Worm (Caenorhabditis elegans): ENCODE measurements around the gene Y70C5C.1.

Gene Y70C5C.1

DNA sequence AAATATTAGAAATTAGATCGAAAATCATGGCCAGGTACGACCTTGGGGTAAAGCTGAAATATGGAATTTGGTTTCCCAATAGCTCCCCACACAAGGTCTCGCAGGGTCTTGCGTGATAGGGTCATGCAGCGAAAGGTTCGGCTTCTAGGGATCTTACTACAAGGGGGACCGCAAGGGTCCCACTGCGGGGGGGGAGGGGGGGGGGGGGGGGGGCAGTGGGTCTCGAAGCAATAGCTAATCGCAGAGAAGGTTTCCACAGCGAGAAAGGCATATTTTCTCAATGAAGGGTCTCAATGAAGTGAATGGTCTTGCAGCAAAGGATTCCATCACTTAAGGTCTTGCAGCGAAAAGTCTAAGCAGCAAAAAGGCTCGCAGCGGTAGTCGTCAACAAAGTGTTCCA is 7.0 kb upstream of the Y70C5C.1 start:
- TF ChIP-seq madf-5 (GFP tag; IDR thresholded peaks at IDR 0.05), result no peak
- no peak for TF ChIP-seq zip-11 (GFP tag; IDR thresholded peaks at IDR 0.05)
- TF ChIP-seq mdl-1 (tag; optimal IDR thresholded peaks at IDR 0.05), result no peak
- TF ChIP-seq set-16 (GFP tag; IDR thresholded peaks at IDR 0.05), result peak; percentile 92
- TF ChIP-seq spr-1 (tag; optimal IDR thresholded peaks at IDR 0.05), result no peak

DNA sequence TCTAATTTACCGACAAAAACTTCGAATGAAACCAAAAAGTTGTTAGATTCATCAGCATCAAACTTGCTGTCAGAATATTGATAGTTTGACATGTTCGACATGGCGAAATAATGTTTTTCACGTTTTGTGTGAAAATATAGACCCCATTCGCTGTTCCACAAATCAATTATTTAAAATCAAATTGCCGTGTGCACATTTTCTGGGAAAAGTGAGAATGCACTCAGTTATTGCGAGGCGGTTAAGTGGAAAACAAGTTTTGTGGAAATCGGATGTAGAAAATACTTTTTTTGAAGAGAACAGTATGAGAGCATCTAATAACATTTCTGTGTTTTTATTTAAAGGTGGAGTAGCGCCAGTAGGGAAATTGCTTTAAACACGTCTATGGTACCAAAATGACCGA is 6.3 kb upstream of the Y70C5C.1 start, which contains the start of gene srw-42:
Gene srw-42 (minus strand): TSS at position 101 of the 400 bp plus-strand sequence.
- TF ChIP-seq ceh-32 (tag; optimal IDR thresholded peaks at IDR 0.05; ENCODE audit: poor library complexity), result no peak
- no peak for TF ChIP-seq nhr-77 (tag; optimal IDR thresholded peaks at IDR 0.05)
- no peak for TF ChIP-seq daf-12 (tag; optimal IDR thresholded peaks at IDR 0.05)
- TF ChIP-seq daf-16 (GFP tag; optimal IDR thresholded peaks at IDR 0.05), result no peak
- TF ChIP-seq daf-16 (tag; optimal IDR thresholded peaks at IDR 0.05), result no peak
- TF ChIP-seq mdt-29 (GFP tag; IDR thresholded peaks at IDR 0.05), result no peak
- TF ChIP-seq arid-1 (GFP tag; conservative IDR thresholded peaks at IDR 0.05), result no peak
- TF ChIP-seq ceh-20 (GFP tag; IDR thresholded peaks at IDR 0.05), result no peak

DNA sequence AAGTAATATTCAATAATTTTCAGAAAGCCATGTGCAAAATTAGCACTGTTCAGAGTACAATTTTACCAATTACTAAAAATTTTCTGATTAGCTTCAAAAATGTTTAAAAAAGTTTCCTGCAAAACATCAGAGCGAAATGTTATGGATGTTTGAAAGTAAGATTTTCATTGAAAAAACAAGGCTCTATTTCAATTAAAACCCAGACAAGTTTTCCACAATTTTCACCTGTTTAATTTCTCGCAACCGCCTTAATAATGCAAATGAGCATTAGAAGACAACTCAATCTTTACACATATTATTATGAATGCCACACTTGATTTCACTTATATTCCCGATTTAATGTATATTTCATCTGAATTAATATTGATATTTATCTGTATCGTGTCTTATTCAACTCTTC is 5.5 kb upstream of the Y70C5C.1 start, which contains the start of gene srz-101:
Gene srz-101 (plus strand): TSS at position 301 of the 400 bp plus-strand sequence.
- no peak for TF ChIP-seq spr-3 (GFP tag; optimal IDR thresholded peaks at IDR 0.05)

DNA sequence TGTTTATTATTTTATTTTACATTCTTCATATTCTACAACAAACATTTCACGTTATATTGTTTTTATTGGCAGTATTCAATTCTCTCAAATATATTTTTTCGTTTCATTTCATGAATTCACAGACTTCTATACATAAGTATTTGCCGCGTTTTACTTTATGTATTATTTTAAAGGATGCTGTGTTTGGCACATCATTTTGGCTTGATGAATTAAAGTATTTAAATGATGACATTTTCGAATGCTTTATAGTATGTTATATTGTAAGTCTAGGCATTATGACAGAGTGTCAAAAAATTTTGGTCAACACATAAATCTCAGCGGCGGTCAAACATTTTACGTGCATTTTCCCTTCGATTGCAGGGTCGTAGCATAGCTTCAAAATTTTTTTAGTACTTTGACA is 4.5 kb upstream of the Y70C5C.1 start:
- no peak for TF ChIP-seq F44E2.7 (GFP tag; IDR thresholded peaks at IDR 0.05)
- peak; percentile 71 for TF ChIP-seq aha-1 (tag)
- no peak for TF ChIP-seq gei-8 (GFP tag; optimal IDR thresholded peaks at IDR 0.05)

DNA sequence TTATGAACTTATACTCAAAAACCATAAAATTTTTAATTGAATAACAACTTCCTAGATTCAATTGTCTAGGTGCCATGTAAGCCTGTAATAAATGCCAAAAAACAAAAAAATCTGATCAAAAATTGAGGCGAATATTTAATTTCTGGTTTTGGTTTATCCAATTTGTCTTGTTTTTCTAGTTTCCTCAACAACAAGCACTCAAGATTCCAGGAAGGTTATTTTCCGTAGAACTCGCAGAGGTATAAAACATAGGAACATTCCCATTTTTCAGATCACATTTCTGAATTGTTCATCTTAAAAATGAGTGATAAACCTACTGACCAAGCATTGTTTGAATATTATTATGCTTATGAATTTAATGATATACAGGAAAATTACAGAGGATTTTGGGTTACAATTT is 2.8 kb upstream of the Y70C5C.1 start, which contains the start of gene srw-41:
Gene srw-41 (plus strand): TSS at position 301 of the 400 bp plus-strand sequence.
- TF ChIP-seq ceh-32 (tag; optimal IDR thresholded peaks at IDR 0.05; ENCODE audit: poor library complexity) (no peak), aha-1 (tag) (peak; percentile 23)

DNA sequence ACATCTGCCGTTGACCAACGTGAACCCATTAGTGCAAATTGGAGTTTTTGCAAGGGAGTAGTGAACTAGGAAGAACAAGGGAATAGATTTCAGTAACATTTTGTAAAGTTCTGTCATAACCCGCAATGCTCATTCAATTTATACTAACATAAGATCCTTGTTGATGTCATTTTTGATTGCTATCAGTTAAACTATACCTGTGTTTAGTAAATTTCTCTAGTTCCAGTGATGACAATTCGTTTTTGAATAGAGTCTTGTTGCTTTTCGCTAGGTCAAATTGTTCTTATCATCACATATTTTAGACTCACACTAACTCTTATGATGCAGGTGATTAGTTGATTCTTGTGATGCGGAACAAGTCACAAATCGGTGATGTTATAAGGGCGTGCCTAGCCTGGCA is 6.5 kb downstream of the Y70C5C.1 start, which contains the start of gene clec-9:
Gene clec-9 (minus strand): TSS at position 101 of the 400 bp plus-strand sequence.
- TF ChIP-seq ceh-28 (tag; optimal IDR thresholded peaks at IDR 0.05) (no peak), nhr-11 (tag; optimal IDR thresholded peaks at IDR 0.05) (no peak), lsy-2 (tag; optimal IDR thresholded peaks at IDR 0.05) (no peak), Y75B8A.6 (GFP tag; IDR thresholded peaks at IDR 0.05) (no peak), Y105C5A.15 (GFP tag; IDR thresholded peaks at IDR 0.05) (no peak), madf-5 (GFP tag; IDR thresholded peaks at IDR 0.05) (no peak), mxl-3 (GFP tag; optimal IDR thresholded peaks at IDR 0.05) (no peak), nhr-237 (tag; optimal IDR thresholded peaks at IDR 0.05) (no peak), lin-15B (tag; optimal IDR thresholded peaks at IDR 0.05) (no peak)

DNA sequence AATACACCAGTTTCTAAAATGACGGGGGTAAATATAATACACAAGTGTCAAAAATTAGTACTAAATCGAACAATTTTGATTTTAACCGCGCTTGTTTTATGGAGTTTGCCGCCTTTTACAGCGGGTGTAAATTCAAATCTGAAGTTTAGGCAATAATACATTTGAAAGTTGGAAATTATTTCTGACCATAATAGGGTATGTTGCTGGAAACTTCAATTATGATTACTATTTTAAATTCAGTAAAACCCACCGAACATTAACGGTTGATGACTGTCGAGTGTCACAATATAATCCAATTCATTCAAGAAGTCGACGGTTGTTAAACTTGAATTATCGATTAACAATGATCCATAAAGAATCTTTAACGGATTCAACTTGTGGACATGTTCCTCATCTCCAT is 13.8 kb downstream of the Y70C5C.1 start:
- TF ChIP-seq ceh-82 (tag; optimal IDR thresholded peaks at IDR 0.05) (no peak), R02D3.7 (tag; optimal IDR thresholded peaks at IDR 0.05) (no peak), aha-1 (tag) (peak; percentile 22), spr-1 (tag; optimal IDR thresholded peaks at IDR 0.05) (no peak), attf-4 (tag; optimal IDR thresholded peaks at IDR 0.05) (no peak), F26F4.8 (GFP tag; conservative IDR thresholded peaks at IDR 0.05) (no peak), Y75B8A.6 (GFP tag; IDR thresholded peaks at IDR 0.05) (no peak), unc-62 (GFP tag; optimal IDR thresholded peaks at IDR 0.05 in 1 of 2) (peak in 1 of 2 experiments; percentile 93), unc-62 (tag; optimal IDR thresholded peaks at IDR 0.05) (no peak), duxl-1 (tag; optimal IDR thresholded peaks at IDR 0.05; ENCODE audit: poor library complexity) (no peak)
